Fruit fly (Drosophila melanogaster) whole organism, adult: ENCODE measurements around the gene CG15579.

Source experiments
- CG11617 ChIP-seq: fragments of 200-800 bp; sonication (Bioruptor generic); optimal IDR thresholded peaks from 2 replicates; lab custom pipeline; 2017; ENCODE audit warnings: mild to moderate bottlenecking, missing biosample characterization, missing genetic modification reagents, missing genetic modification characterization
- CG12768 ChIP-seq: fragments of 200-800 bp; sonication (Bioruptor generic); optimal IDR thresholded peaks from 2 replicates; lab custom pipeline; 2017; ENCODE audit warnings: missing biosample characterization, missing genetic modification characterization, mild to moderate bottlenecking, moderate library complexity, missing genetic modification reagents
- CG14711 ChIP-seq: fragments of 200-800 bp; sonication (Bioruptor generic); optimal IDR thresholded peaks from 2 replicates; lab custom pipeline; 2018; ENCODE audit warnings: missing biosample characterization, mild to moderate bottlenecking, missing genetic modification characterization, moderate library complexity
- CG1620 ChIP-seq: fragments of 200-800 bp; sonication (Bioruptor generic); optimal IDR thresholded peaks from 2 replicates; lab custom pipeline; 2016; ENCODE audit warnings: missing biosample characterization, missing genetic modification characterization
- CG33017 ChIP-seq: fragments of 200-800 bp; sonication (Bioruptor generic); optimal IDR thresholded peaks from 2 replicates; lab custom pipeline; 2018; ENCODE audit warnings: missing biosample characterization, mild to moderate bottlenecking, missing genetic modification characterization, moderate library complexity
- CG5204 ChIP-seq: fragments of 200-800 bp; sonication (Bioruptor generic); optimal IDR thresholded peaks from 2 replicates; lab custom pipeline; 2016; ENCODE audit warnings: missing biosample characterization, missing genetic modification characterization
- CG7045 ChIP-seq: fragments of 200-800 bp; sonication (Bioruptor generic); optimal IDR thresholded peaks from 2 replicates; lab custom pipeline; 2017; ENCODE audit warnings: missing biosample characterization, mild to moderate bottlenecking, missing genetic modification characterization
- CG7101 ChIP-seq: fragments of 200-800 bp; sonication (Bioruptor generic); optimal IDR thresholded peaks from 2 replicates; lab custom pipeline; 2018; ENCODE audit warnings: missing biosample characterization, mild to moderate bottlenecking, missing genetic modification characterization, moderate library complexity
- Clk ChIP-seq: fragments of 200-800 bp; sonication (Bioruptor generic); optimal IDR thresholded peaks from 2 replicates; lab custom pipeline; 2017; ENCODE audit warnings: missing biosample characterization, missing genetic modification characterization
- Crg-1 ChIP-seq: fragments of 200-800 bp; sonication (Bioruptor generic); optimal IDR thresholded peaks from 2 replicates; lab custom pipeline; 2016; ENCODE audit warnings: missing biosample characterization, missing genetic modification characterization
- Hr96 ChIP-seq: fragments of 200-800 bp; sonication (Bioruptor generic); optimal IDR thresholded peaks from 2 replicates; lab custom pipeline; 2016; ENCODE audit warnings: missing biosample characterization, missing genetic modification characterization
- Mnt ChIP-seq: fragments of 200-800 bp; sonication (Bioruptor generic); optimal IDR thresholded peaks from 2 replicates; lab custom pipeline; 2016; ENCODE audit warnings: missing biosample characterization, mild to moderate bottlenecking, missing genetic modification characterization
- bab1 ChIP-seq: fragments of 200-800 bp; sonication (Bioruptor generic); optimal IDR thresholded peaks from 3 replicates; lab custom pipeline; 2019; ENCODE audit warnings: missing biosample characterization, mild to moderate bottlenecking, missing genetic modification characterization, moderate library complexity
- cic ChIP-seq: fragments of 200-800 bp; sonication (Bioruptor generic); optimal IDR thresholded peaks from 2 replicates; lab custom pipeline; 2017; ENCODE audit warnings: missing biosample characterization, mild to moderate bottlenecking, missing genetic modification characterization, moderate library complexity
- cnc ChIP-seq, 2 experiments: fragments of >200 bp; optimal IDR thresholded peaks; 2 replicates each; lab custom pipeline; 2017
- kay ChIP-seq: fragments of 200-800 bp; sonication (Bioruptor generic); peaks from one replicate; lab custom pipeline; 2016; ENCODE audit warnings: missing biosample characterization, missing genetic modification characterization, borderline replicate concordance
- ovo ChIP-seq: fragments of 200-800 bp; sonication (Bioruptor generic); optimal IDR thresholded peaks from 2 replicates; lab custom pipeline; 2016; ENCODE audit warnings: missing biosample characterization, missing genetic modification characterization
- pad ChIP-seq: fragments of 200-800 bp; sonication (Bioruptor generic); optimal IDR thresholded peaks from 3 replicates; lab custom pipeline; 2017; ENCODE audit warnings: missing biosample characterization, missing genetic modification characterization, mild to moderate bottlenecking, moderate library complexity, missing genetic modification reagents
- tj ChIP-seq: fragments of 200-800 bp; sonication (Bioruptor generic); optimal IDR thresholded peaks from 3 replicates; lab custom pipeline; 2017; ENCODE audit warnings: missing biosample characterization, mild to moderate bottlenecking, missing genetic modification characterization, moderate library complexity
- toe ChIP-seq: fragments of 200-800 bp; sonication (Bioruptor generic); optimal IDR thresholded peaks from 2 replicates; lab custom pipeline; 2016; ENCODE audit warnings: missing biosample characterization, missing genetic modification characterization

CG15579 gene

dm6 chrX:4311699-4312098 lies at the start of gene CG15579:
Gene CG15579, minus strand, starts transcription at chrX:4311799.
- TF ChIP-seq Clk (no peak), kay (GFP tag; lab: Kevin White, UChicago) (no peak), pad (no peak), cnc (optimal IDR thresholded peaks at IDR 0.05; lab: Kevin White, UChicago) (no peak), CG7101 (no peak), Crg-1 (GFP tag; lab: Kevin White, UChicago) (no peak), CG11617 (GFP tag; lab: Kevin White, UChicago) (no peak), CG14711 (tag; lab: Kevin White, UChicago) (no peak), CG7045 (GFP tag; lab: Kevin White, UChicago) (no peak), CG33017 (tag; lab: Kevin White, UChicago) (no peak), tj (GFP tag; lab: Kevin White, UChicago) (no peak), CG1620 (GFP tag; lab: Kevin White, UChicago) (no peak), cic (no peak), CG12768 (no peak), toe (GFP tag; lab: Kevin White, UChicago) (no peak)

- TF ChIP-seq Clk (no peak), CG7045 (GFP tag; lab: Kevin White, UChicago) (no peak), kay (GFP tag; lab: Kevin White, UChicago) (no peak), CG14711 (tag; lab: Kevin White, UChicago) (no peak), toe (GFP tag; lab: Kevin White, UChicago) (no peak), cic (no peak), tj (GFP tag; lab: Kevin White, UChicago) (no peak), cnc (optimal IDR thresholded peaks at IDR 0.05; lab: Kevin White, UChicago) (no peak), CG11617 (GFP tag; lab: Kevin White, UChicago) (no peak), CG7101 (no peak), CG33017 (tag; lab: Kevin White, UChicago) (no peak), Crg-1 (GFP tag; lab: Kevin White, UChicago) (no peak), pad (no peak), Hr96 (no peak), CG5204 (GFP tag; lab: Kevin White, UChicago) (no peak)
Measured at dm6 chrX:4358515-4358914, 46.9 kb upstream of the CG15579 start.

- TF ChIP-seq CG33017 (tag; lab: Kevin White, UChicago) (no peak), CG5204 (GFP tag; lab: Kevin White, UChicago) (no peak), CG12768 (no peak), pad (no peak), Hr96 (no peak), CG1620 (GFP tag; lab: Kevin White, UChicago) (no peak), Clk (no peak), cic (no peak), Mnt (GFP tag; lab: Kevin White, UChicago) (no peak), CG14711 (tag; lab: Kevin White, UChicago) (no peak), tj (GFP tag; lab: Kevin White, UChicago) (no peak), CG7045 (GFP tag; lab: Kevin White, UChicago) (no peak), toe (GFP tag; lab: Kevin White, UChicago) (no peak), CG7101 (no peak), ovo (GFP tag; lab: Kevin White, UChicago) (no peak), kay (GFP tag; lab: Kevin White, UChicago) (no peak), bab1 (GFP tag; lab: Kevin White, UChicago) (no peak), cnc (optimal IDR thresholded peaks at IDR 0.05; lab: Kevin White, UChicago) (no peak), Crg-1 (GFP tag; lab: Kevin White, UChicago) (no peak), CG11617 (GFP tag; lab: Kevin White, UChicago) (no peak)
Measured at dm6 chrX:4329809-4330208, 18.2 kb upstream of the CG15579 start.

dm6 chrX:4329357-4329756 lies 17.8 kb upstream of the CG15579 start, which contains the start of gene CG12693:
Gene CG12693, minus strand, starts transcription at chrX:4329457.
- TF ChIP-seq cic (no peak), Mnt (GFP tag; lab: Kevin White, UChicago) (no peak), cnc (optimal IDR thresholded peaks at IDR 0.05; lab: Kevin White, UChicago) (no peak)

- TF ChIP-seq CG14711 (tag; lab: Kevin White, UChicago) (no peak), CG5204 (GFP tag; lab: Kevin White, UChicago) (peak; percentile 28), toe (GFP tag; lab: Kevin White, UChicago) (peak; percentile 1), bab1 (GFP tag; lab: Kevin White, UChicago) (no peak), CG7101 (peak; percentile 51), CG1620 (GFP tag; lab: Kevin White, UChicago) (peak; percentile 19)
Measured at dm6 chrX:4325346-4325745, 13.7 kb upstream of the CG15579 start.

- TF ChIP-seq kay (GFP tag; lab: Kevin White, UChicago) (peak; percentile 96), CG14711 (tag; lab: Kevin White, UChicago) (peak; percentile 99), CG5204 (GFP tag; lab: Kevin White, UChicago) (peak; percentile 98), toe (GFP tag; lab: Kevin White, UChicago) (peak; percentile 98), CG7101 (peak; percentile 100), CG11617 (GFP tag; lab: Kevin White, UChicago) (peak; percentile 99), CG7045 (GFP tag; lab: Kevin White, UChicago) (peak; percentile 98), cnc (optimal IDR thresholded peaks at IDR 0.05; lab: Kevin White, UChicago) (peak in 1 of 2 experiments; percentile 7), cic (peak; percentile 92), CG33017 (tag; lab: Kevin White, UChicago) (peak; percentile 98), bab1 (GFP tag; lab: Kevin White, UChicago) (peak; percentile 100), Crg-1 (GFP tag; lab: Kevin White, UChicago) (peak; percentile 99), tj (GFP tag; lab: Kevin White, UChicago) (peak; percentile 96), Mnt (GFP tag; lab: Kevin White, UChicago) (peak; percentile 97), pad (peak; percentile 97), CG1620 (GFP tag; lab: Kevin White, UChicago) (peak; percentile 100), ovo (GFP tag; lab: Kevin White, UChicago) (peak; percentile 98), Clk (peak; percentile 98), Hr96 (peak; percentile 100), CG12768 (peak; percentile 99)
Measured at dm6 chrX:4324781-4325180, 13.2 kb upstream of the CG15579 start.
